Fruit fly (Drosophila melanogaster) Kc167 (cell line): ENCODE results near the gene CG14131.

Experiments
- Myc ChIP-seq: fragments of >200 bp; optimal IDR thresholded peaks from 2 replicates; lab custom pipeline; 2017; ENCODE audit warnings: missing external identifiers
- Sin3A ChIP-seq: fragments of >200 bp; optimal IDR thresholded peaks from 2 replicates; lab custom pipeline; 2018; ENCODE audit warnings: missing external identifiers
- h ChIP-seq: fragments of >200 bp; optimal IDR thresholded peaks from 3 replicates; lab custom pipeline; 2018; ENCODE audit warnings: missing external identifiers

DNA sequence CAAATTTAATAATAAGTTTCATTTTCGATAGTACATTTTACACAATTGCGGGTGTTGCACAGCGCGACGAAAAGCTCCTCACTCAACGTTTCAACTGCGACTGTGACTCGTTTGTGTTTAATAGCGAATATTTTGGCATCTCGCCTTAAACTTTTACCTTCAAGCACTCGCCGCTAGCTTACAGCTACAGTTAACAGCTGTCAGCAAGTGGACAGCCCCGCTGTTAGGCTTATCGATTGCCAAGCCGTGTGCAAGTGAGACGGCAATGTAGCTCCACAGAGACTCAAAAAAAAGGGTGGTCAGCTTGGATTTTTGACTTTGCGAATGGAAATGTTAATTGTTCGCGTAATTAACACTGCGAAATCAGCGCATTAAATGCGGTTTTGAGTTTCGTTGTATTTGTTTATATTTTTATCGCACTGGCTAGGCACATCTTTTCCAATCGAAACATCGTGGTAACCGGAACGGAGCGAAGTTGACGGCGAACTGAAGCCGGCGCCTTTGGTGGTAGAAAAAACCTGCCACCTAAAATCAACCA lies 11.1 kb upstream of the CG14131 start, which contains the start of gene loaf:
- TF ChIP-seq Sin3A (lab: Kevin White, UChicago) (no peak), h (lab: Kevin White, UChicago) (no peak), Myc (lab: Kevin White, UChicago) (no peak)
